Worm (Caenorhabditis elegans): Measurements from ENCODE around the gene oac-15.

Gene oac-15

ce11 chrV:16224027-16224426 lies 14.3 kb upstream of the oac-15 start, which contains the start of gene stdh-2 (continued):
- TF ChIP-seq akir-1 (GFP tag; optimal IDR thresholded peaks at IDR 0.05) (no peak), cebp-2 (GFP tag; IDR thresholded peaks at IDR 0.05) (no peak), attf-5 (GFP tag; optimal IDR thresholded peaks at IDR 0.05) (no peak), Y95B8A.8 (GFP tag; IDR thresholded peaks at IDR 0.05) (no peak)

- TF ChIP-seq snpc-3.4 (tag; optimal IDR thresholded peaks at IDR 0.05) (no peak), mcd-1 (GFP tag; IDR thresholded peaks at IDR 0.05) (no peak), rcor-1 (GFP tag; IDR thresholded peaks at IDR 0.05) (no peak), dpff-1 (tag; optimal IDR thresholded peaks at IDR 0.05) (no peak)
These were observed 10.3 kb upstream of the oac-15 start for ce11 chrV:16220020-16220419.

- TF ChIP-seq bed-1 (GFP tag; IDR thresholded peaks at IDR 0.05), result no peak
- no peak for TF ChIP-seq nhr-80 (tag; optimal IDR thresholded peaks at IDR 0.05)
- TF ChIP-seq snpc-4 (GFP tag; optimal IDR thresholded peaks at IDR 0.05), result no peak
- TF ChIP-seq snpc-4 (tag; optimal IDR thresholded peaks at IDR 0.05), result peak in 1 of 4 experiments; percentile 21
- TF ChIP-seq F57A8.1 (GFP tag; optimal IDR thresholded peaks at IDR 0.05), result no peak
- TF ChIP-seq B0336.3 (GFP tag; IDR thresholded peaks at IDR 0.05), result no peak
- peak; percentile 29 for TF ChIP-seq rpc-1 (optimal IDR thresholded peaks at IDR 0.05)
- TF ChIP-seq rpc-1 (tag; optimal IDR thresholded peaks at IDR 0.05), result peak; percentile 74
- TF ChIP-seq ZK185.1 (tag; optimal IDR thresholded peaks at IDR 0.05; ENCODE audit: poor library complexity, severe bottlenecking), result no peak
- TF ChIP-seq somi-1 (GFP tag; optimal IDR thresholded peaks at IDR 0.05), result no peak
- no peak for TF ChIP-seq hmg-1.2 (GFP tag; IDR thresholded peaks at IDR 0.05)
- no peak for TF ChIP-seq T26A5.8 (tag; optimal IDR thresholded peaks at IDR 0.05)
- no peak for TF ChIP-seq rec-8 (tag; optimal IDR thresholded peaks at IDR 0.05)
- no peak for TF ChIP-seq lin-54 (GFP tag; optimal IDR thresholded peaks at IDR 0.05)
- no peak for TF ChIP-seq Y53G8AR.9 (GFP tag; conservative IDR thresholded peaks at IDR 0.05)
- TF ChIP-seq ztf-28 (GFP tag; IDR thresholded peaks at IDR 0.05), result no peak
- no peak for TF ChIP-seq madf-10 (tag; optimal IDR thresholded peaks at IDR 0.05)
- TF ChIP-seq B0261.1 (tag; optimal IDR thresholded peaks at IDR 0.05), result peak; percentile 42
- TF ChIP-seq nfya-1 (tag; optimal IDR thresholded peaks at IDR 0.05; ENCODE audit: borderline replicate concordance, insufficient read depth), result no peak
- no peak for TF ChIP-seq hlh-26 (GFP tag; conservative IDR thresholded peaks at IDR 0.05)
- 0 out of 2 replicates have a peak, but pooled peaks have one; percentile 27 for TF ChIP-seq attf-6 (GFP tag; IDR thresholded peaks at IDR 0.05)
- no peak for TF ChIP-seq attf-3 (GFP tag; conservative IDR thresholded peaks at IDR 0.05)
- TF ChIP-seq mxl-1 (tag; optimal IDR thresholded peaks at IDR 0.05), result no peak
- peak; percentile 74 for TF ChIP-seq tbp1 (GFP tag; optimal IDR thresholded peaks at IDR 0.05)
- TF ChIP-seq F33H1.4 (GFP tag; IDR thresholded peaks at IDR 0.05), result no peak
- no peak for TF ChIP-seq ztf-3 (GFP tag; optimal IDR thresholded peaks at IDR 0.05)
- no peak for TF ChIP-seq lin-26 (GFP tag; IDR thresholded peaks at IDR 0.05)
- TF ChIP-seq B0019.2 (GFP tag; conservative IDR thresholded peaks at IDR 0.05), result no peak
These were observed 9.4 kb upstream of the oac-15 start, which contains the start of gene glc-1 for ce11 chrV:16218972-16219757. TSS of gene glc-1 (plus strand) at chrV:16219634.
